Worm (Caenorhabditis elegans) whole organism, L3 larva: Measurements from ENCODE around the gene C16C8.10.
"Not testable (repeated sequence)": the region's sequence is repeated elsewhere in the genome, so short reads cannot be mapped to it uniquely, and the experiment has no call there.

Source experiments
- R02D3.7 ChIP-seq: fragments of 150-350 bp; optimal IDR thresholded peaks from 2 replicates; lab custom pipeline; 2014; ENCODE audit warnings: missing biosample characterization, missing genetic modification characterization
- aly-2 ChIP-seq: fragments of 150-350 bp; optimal IDR thresholded peaks from 2 replicates; lab custom pipeline; 2014; ENCODE audit warnings: missing biosample characterization, missing genetic modification characterization
- ama-1 ChIP-seq: fragments of 150-350 bp; optimal IDR thresholded peaks from 2 replicates; lab custom pipeline; 2018
- ceh-28 ChIP-seq: fragments of 150-350 bp; optimal IDR thresholded peaks from 2 replicates; lab custom pipeline; 2014; ENCODE audit warnings: missing biosample characterization, missing genetic modification reagents, missing genetic modification characterization
- ceh-9 ChIP-seq: sonication (generic microtip); optimal IDR thresholded peaks from 2 replicates; lab custom pipeline; 2018; ENCODE audit warnings: missing biosample characterization, missing genetic modification characterization
- egl-27 ChIP-seq: sonication (generic microtip); optimal IDR thresholded peaks from 4 replicates; lab custom pipeline; 2017; ENCODE audit warnings: missing biosample characterization, missing genetic modification reagents, missing genetic modification characterization
- egl-5 ChIP-seq: fragments of 150-350 bp; optimal IDR thresholded peaks from 2 replicates; lab custom pipeline; 2017; ENCODE audit warnings: missing biosample characterization, missing genetic modification reagents, missing genetic modification characterization, inconsistent platforms
- elt-2 ChIP-seq: sonication (generic microtip); optimal IDR thresholded peaks from 2 replicates; lab custom pipeline; 2016; ENCODE audit warnings: missing genetic modification reagents, mild to moderate bottlenecking, missing genetic modification characterization, missing compliant biosample characterization
- elt-3 ChIP-seq, 3 experiments: fragments of 150-350 bp in 1 of 3; sonication (generic microtip) in 2 of 3; optimal IDR thresholded peaks; 2 replicates in 2 of 3; 4 replicates in 1 of 3; lab custom pipeline; 2014 to 2017; ENCODE audit warnings: missing biosample characterization in 3 of 3, missing genetic modification characterization in 3 of 3
- eor-1 ChIP-seq, 2 experiments: fragments of 150-350 bp; optimal IDR thresholded peaks; 2 replicates each; lab custom pipeline; 2014 to 2018; ENCODE audit warnings: missing biosample characterization in 2 of 2, missing genetic modification characterization in 2 of 2
- fkh-10 ChIP-seq: sonication (generic microtip); optimal IDR thresholded peaks from 2 replicates; lab custom pipeline; 2017; ENCODE audit warnings: missing biosample characterization, missing genetic modification reagents, missing genetic modification characterization
- fkh-2 ChIP-seq: fragments of 150-350 bp; optimal IDR thresholded peaks from 2 replicates; lab custom pipeline; 2014; ENCODE audit warnings: missing biosample characterization, missing genetic modification reagents, missing genetic modification characterization
- fos-1 ChIP-seq: fragments of 150-350 bp; optimal IDR thresholded peaks from 2 replicates; lab custom pipeline; 2014; ENCODE audit warnings: missing biosample characterization, missing genetic modification characterization
- hmg-11 ChIP-seq: sonication (generic microtip); optimal IDR thresholded peaks from 2 replicates; lab custom pipeline; 2016; ENCODE audit warnings: missing genetic modification characterization, missing compliant biosample characterization
- lin-15B ChIP-seq: fragments of 150-350 bp; optimal IDR thresholded peaks from 2 replicates; lab custom pipeline; 2014; ENCODE audit warnings: missing biosample characterization, missing genetic modification characterization
- lin-39 ChIP-seq: fragments of 150-350 bp; optimal IDR thresholded peaks from 2 replicates; lab custom pipeline; 2018; ENCODE audit warnings: missing biosample characterization, missing genetic modification reagents, missing genetic modification characterization
- mdl-1 ChIP-seq: fragments of 150-350 bp; optimal IDR thresholded peaks from 2 replicates; lab custom pipeline; 2014; ENCODE audit warnings: missing biosample characterization, missing genetic modification characterization
- nfya-1 ChIP-seq: sonication (generic microtip); optimal IDR thresholded peaks from 2 replicates; lab custom pipeline; 2017; ENCODE audit warnings: missing genetic modification characterization, mild to moderate bottlenecking, missing compliant biosample characterization, antibody characterized with exemption, moderate library complexity; ENCODE audit not compliant: insufficient read depth
- nhr-12 ChIP-seq: fragments of 150-350 bp; optimal IDR thresholded peaks from 2 replicates; lab custom pipeline; 2014; ENCODE audit warnings: missing biosample characterization, missing genetic modification characterization
- nhr-23 ChIP-seq: fragments of 150-350 bp; optimal IDR thresholded peaks from 2 replicates; lab custom pipeline; 2014; ENCODE audit warnings: missing biosample characterization, missing genetic modification reagents, missing genetic modification characterization
- nhr-76 ChIP-seq: fragments of 150-350 bp; sonication (generic microtip); optimal IDR thresholded peaks from 5 replicates; lab custom pipeline; 2014; ENCODE audit warnings: missing biosample characterization, missing genetic modification characterization
- nhr-77 ChIP-seq: fragments of 150-350 bp; optimal IDR thresholded peaks from 2 replicates; lab custom pipeline; 2014; ENCODE audit warnings: missing biosample characterization, missing genetic modification characterization
- pha-4 ChIP-seq: fragments of 150-350 bp; optimal IDR thresholded peaks from 2 replicates; lab custom pipeline; 2014; ENCODE audit warnings: missing biosample characterization, missing genetic modification reagents, missing genetic modification characterization
- pqm-1 ChIP-seq: fragments of 150-350 bp; optimal IDR thresholded peaks from 2 replicates; lab custom pipeline; 2017; ENCODE audit warnings: missing biosample characterization, missing genetic modification characterization, inconsistent platforms
- sea-2 ChIP-seq: fragments of 150-350 bp; sonication (generic microtip); optimal IDR thresholded peaks from 4 replicates; lab custom pipeline; 2014; ENCODE audit warnings: missing biosample characterization, missing genetic modification reagents, missing genetic modification characterization
- skn-1 ChIP-seq: fragments of 150-350 bp; optimal IDR thresholded peaks from 2 replicates; lab custom pipeline; 2014; ENCODE audit warnings: missing biosample characterization, missing genetic modification characterization
- snpc-4 ChIP-seq: fragments of 150-350 bp; optimal IDR thresholded peaks from 2 replicates; lab custom pipeline; 2014; ENCODE audit warnings: missing biosample characterization, missing genetic modification characterization
- tbx-2 ChIP-seq: sonication (generic microtip); optimal IDR thresholded peaks from 2 replicates; lab custom pipeline; 2016; ENCODE audit warnings: mild to moderate bottlenecking, missing genetic modification characterization, missing compliant biosample characterization
- unc-39 ChIP-seq: sonication (generic microtip); optimal IDR thresholded peaks from 4 replicates; lab custom pipeline; 2017; ENCODE audit warnings: missing biosample characterization, missing genetic modification characterization
- unc-62 ChIP-seq: fragments of 150-350 bp; sonication (generic microtip); optimal IDR thresholded peaks from 4 replicates; lab custom pipeline; 2014; ENCODE audit warnings: missing biosample characterization, missing genetic modification reagents, missing genetic modification characterization

The C16C8.10 gene

ce11 chrII:3464580-3464979 lies at the start of gene C16C8.10:
Gene C16C8.10, minus strand, starts transcription at chrII:3464680.
- TF ChIP-seq ceh-28 (tag; lab: Kevin White, UChicago); nhr-12; elt-3 (tag; optimal IDR thresholded peaks at IDR 0.05; lab: Kevin White, UChicago): not testable (repeated sequence)

DNA sequence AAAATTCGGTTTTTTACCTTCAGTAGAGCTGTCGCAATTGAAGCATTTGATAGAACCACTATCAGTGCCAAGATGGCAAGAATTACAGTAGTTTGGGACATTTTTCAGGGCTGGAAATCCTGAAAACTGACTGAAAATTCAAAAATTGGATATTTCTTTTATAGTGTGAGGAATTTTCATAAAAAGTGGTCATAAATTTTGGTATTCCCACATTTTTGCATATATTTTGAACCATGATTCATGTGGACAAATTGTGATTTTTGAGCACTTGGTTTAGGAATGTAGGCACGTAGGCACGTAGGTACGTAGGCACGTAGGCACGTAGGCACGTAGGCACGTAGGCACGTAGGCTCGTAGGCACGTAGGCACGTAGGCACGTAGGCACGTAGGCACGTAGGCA lies 47.8 kb upstream of the C16C8.10 start, which contains the start of gene Y49F6B.19:
Gene Y49F6B.19, minus strand, starts transcription at position 101 of the 400 bp plus-strand sequence.
- TF ChIP-seq unc-39 (tag; lab: Kevin White, UChicago) (no peak), ama-1 (no peak), hmg-11 (no peak), nhr-77 (tag; lab: Kevin White, UChicago) (no peak), ceh-28 (tag; lab: Kevin White, UChicago) (no peak), fos-1 (tag; lab: Kevin White, UChicago) (no peak), ceh-9 (tag; lab: Kevin White, UChicago) (no peak), aly-2 (tag; lab: Kevin White, UChicago) (no peak), elt-2 (tag; lab: Kevin White, UChicago) (no peak), mdl-1 (no peak), fkh-10 (GFP tag; lab: Kevin White, UChicago) (no peak), nhr-23 (no peak)

ce11 chrII:3504717-3505116 lies 40.2 kb upstream of the C16C8.10 start, which contains the start of gene cyh-1:
Gene cyh-1, plus strand, starts transcription at chrII:3505017.
- no peak for TF ChIP-seq fkh-2
- TF ChIP-seq pha-4, result no peak
- TF ChIP-seq unc-62 (GFP tag; lab: Kevin White, UChicago), result no peak
- no peak for TF ChIP-seq tbx-2 (tag; lab: Kevin White, UChicago)
- TF ChIP-seq lin-15B, result no peak
- no peak for TF ChIP-seq unc-39 (tag; lab: Kevin White, UChicago)
- TF ChIP-seq nhr-77 (tag; lab: Kevin White, UChicago), result no peak
- no peak for TF ChIP-seq nhr-76 (tag; lab: Kevin White, UChicago)
- TF ChIP-seq egl-27, result no peak
- no peak for TF ChIP-seq eor-1 (tag; optimal IDR thresholded peaks at IDR 0.05; lab: Kevin White, UChicago)
- no peak for TF ChIP-seq sea-2
- TF ChIP-seq, all 47 proteins: peak for 0

DNA sequence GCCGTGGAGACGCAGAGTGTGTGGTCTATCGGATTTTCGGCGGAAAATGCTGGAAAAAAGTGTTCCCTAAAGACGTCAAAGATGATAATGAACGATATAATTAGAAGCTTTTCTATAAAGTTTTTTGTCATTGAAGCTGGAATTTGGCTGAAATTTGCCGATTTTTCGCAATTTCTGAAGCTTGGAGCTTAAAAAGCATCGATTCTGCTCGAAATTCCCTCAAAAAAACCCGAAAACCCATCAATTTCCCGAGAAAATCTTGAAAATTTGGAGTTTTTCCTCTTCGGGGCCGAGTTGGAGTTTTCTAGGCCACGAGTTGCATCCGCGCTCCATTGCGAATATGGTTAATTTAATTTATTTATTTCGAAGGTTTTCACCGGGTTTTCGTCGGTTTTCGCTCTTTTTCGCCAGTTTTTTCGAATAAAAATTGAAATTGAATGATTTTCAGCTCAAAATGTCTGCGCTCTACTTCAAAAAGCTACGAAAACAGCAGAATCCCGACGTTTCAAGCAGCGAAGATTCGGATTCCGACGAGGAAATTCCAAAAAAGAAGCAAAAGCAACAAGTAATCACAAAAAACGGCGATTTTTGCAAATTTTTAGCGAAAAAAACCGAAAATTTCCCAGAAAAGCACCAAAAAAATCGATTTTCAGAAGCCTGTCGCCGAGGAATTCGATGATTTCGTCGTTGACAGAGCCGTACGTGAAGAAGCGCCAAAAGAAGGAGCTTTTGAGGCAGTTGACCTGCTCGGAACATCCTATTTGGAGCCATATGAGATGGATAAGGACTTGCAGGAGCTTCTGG lies 38.2 kb upstream of the C16C8.10 start, which contains the start of the genes col-71 and Y49F6B.2:
Gene col-71, minus strand, starts transcription at position 51 of the 804 bp plus-strand sequence.
Gene Y49F6B.2, plus strand, starts transcription at position 449 of the 804 bp plus-strand sequence.
- TF ChIP-seq fkh-10 (GFP tag; lab: Kevin White, UChicago), result peak; percentile 59
- peak; percentile 28 for TF ChIP-seq elt-2 (tag; lab: Kevin White, UChicago)
- peak; percentile 63 for TF ChIP-seq egl-5 (tag; lab: Kevin White, UChicago)
- no peak for TF ChIP-seq elt-3 (tag; optimal IDR thresholded peaks at IDR 0.05; lab: Kevin White, UChicago)
- TF ChIP-seq lin-15B, result peak; percentile 94
- peak; percentile 68 for TF ChIP-seq lin-39 (tag; lab: Kevin White, UChicago)
- TF ChIP-seq nfya-1 (tag; lab: Kevin White, UChicago), result peak; percentile 67
- peak; percentile 75 for TF ChIP-seq pha-4
- peak; percentile 30 for TF ChIP-seq skn-1
- TF ChIP-seq snpc-4 (tag; lab: Kevin White, UChicago), result peak; percentile 73
- TF ChIP-seq unc-39 (tag; lab: Kevin White, UChicago), result no peak
- TF ChIP-seq R02D3.7 (tag; lab: Kevin White, UChicago), result peak; percentile 29
- peak; percentile 61 for TF ChIP-seq nhr-23
- peak; percentile 21 for TF ChIP-seq tbx-2 (tag; lab: Kevin White, UChicago)
- TF ChIP-seq nhr-76 (tag; lab: Kevin White, UChicago), result no peak
- peak; percentile 47 for TF ChIP-seq ceh-28 (tag; lab: Kevin White, UChicago)
- peak; percentile 50 for TF ChIP-seq hmg-11
- no peak for TF ChIP-seq pqm-1 (tag; lab: Kevin White, UChicago)

DNA sequence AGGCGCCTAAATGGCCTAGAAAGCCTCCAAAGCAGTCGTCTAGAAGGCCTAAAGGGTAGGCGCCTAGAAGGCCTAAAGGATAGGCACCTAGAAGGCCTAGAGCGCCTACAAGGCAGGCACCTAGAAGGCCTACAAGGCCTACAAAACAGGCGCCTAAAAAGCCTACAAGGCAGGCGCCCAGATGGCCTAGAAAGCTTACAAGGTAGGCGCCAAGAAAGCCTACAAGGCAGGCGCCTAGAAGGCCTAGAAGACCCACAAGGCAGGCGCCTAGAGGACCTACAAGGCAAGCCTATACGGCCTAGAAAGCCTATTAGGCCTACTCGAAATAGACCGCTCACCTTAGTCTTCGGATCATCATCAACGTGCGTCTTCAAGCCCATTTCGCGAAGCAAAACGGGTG lies 37.5 kb upstream of the C16C8.10 start:
- TF ChIP-seq pha-4 (no peak), elt-2 (tag; lab: Kevin White, UChicago) (no peak), skn-1 (no peak)
